Worm (Caenorhabditis elegans) whole organism, young adult: ENCODE results near the gene cnc-8.

Experiments
- B0261.1 ChIP-seq: sonication (generic microtip); optimal IDR thresholded peaks from 2 replicates; lab custom pipeline; 2016; ENCODE audit warnings: mild to moderate bottlenecking, missing genetic modification characterization, moderate library complexity, missing compliant biosample characterization
- F49E8.2 ChIP-seq: sonication (generic microtip); optimal IDR thresholded peaks from 3 replicates; lab custom pipeline; 2017; ENCODE audit warnings: missing genetic modification characterization, mild to moderate bottlenecking, missing compliant biosample characterization, antibody characterized with exemption, moderate library complexity; ENCODE audit not compliant: insufficient read depth
- cebp-1 ChIP-seq, 2 experiments: fragments of 200-800 bp in 1 of 2; sonication (Bioruptor generic) in 1 of 2; sonication (generic microtip) in 1 of 2; IDR thresholded peaks in 1 of 2; optimal IDR thresholded peaks in 1 of 2; 2 replicates each; pipeline versions ENCODE4 v1.3.6 to Lab custom; 2017 to 2022; ENCODE audit warnings: missing compliant biosample characterization in 2 of 2, missing genetic modification characterization in 2 of 2, mild to moderate bottlenecking in 1 of 2, missing genetic modification reagents in 1 of 2, moderate library complexity in 1 of 2
- madf-6 ChIP-seq: fragments of 200-800 bp; sonication (Bioruptor generic); IDR thresholded peaks from 2 replicates; pipeline ENCODE4 v1.3.6; 2022; ENCODE audit warnings: missing genetic modification reagents, missing genetic modification characterization, missing compliant biosample characterization

DNA sequence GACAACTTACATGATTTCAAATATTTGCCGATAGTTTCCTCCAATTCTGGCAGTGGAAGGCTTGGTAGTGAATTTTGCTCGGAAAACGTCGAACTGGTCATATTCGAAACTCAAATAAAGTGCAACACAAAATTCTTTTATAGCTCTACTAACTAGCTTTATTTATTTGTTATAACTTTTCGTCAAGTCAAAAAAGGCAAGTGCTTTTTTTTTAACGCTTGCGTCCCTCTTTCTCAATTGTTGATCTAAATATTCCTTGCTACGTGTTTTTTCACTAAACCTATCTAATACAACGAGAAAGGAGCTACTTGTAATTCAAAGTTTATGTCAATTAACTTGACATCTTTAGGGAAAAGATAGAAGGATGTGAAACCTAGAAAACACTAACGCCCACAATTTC is 4.0 kb downstream of the cnc-8 start, which contains the start of gene F41E7.6:
- no peak for TF ChIP-seq B0261.1 (tag; lab: Kevin White, UChicago)
- TF ChIP-seq F49E8.2 (tag; lab: Kevin White, UChicago), result no peak
- TF ChIP-seq cebp-1 (GFP tag; IDR thresholded peaks at IDR 0.05; lab: Robert Waterston, UW), result no peak
- no peak for TF ChIP-seq cebp-1 (tag; optimal IDR thresholded peaks at IDR 0.05; lab: Kevin White, UChicago)
- no peak for TF ChIP-seq madf-6
